Worm (Caenorhabditis elegans): ENCODE results near the gene fbxa-32.
"Not testable (repeated sequence)": the region's sequence is repeated elsewhere in the genome, so short reads cannot be mapped to it uniquely, and the experiment has no call there.

Gene fbxa-32

DNA sequence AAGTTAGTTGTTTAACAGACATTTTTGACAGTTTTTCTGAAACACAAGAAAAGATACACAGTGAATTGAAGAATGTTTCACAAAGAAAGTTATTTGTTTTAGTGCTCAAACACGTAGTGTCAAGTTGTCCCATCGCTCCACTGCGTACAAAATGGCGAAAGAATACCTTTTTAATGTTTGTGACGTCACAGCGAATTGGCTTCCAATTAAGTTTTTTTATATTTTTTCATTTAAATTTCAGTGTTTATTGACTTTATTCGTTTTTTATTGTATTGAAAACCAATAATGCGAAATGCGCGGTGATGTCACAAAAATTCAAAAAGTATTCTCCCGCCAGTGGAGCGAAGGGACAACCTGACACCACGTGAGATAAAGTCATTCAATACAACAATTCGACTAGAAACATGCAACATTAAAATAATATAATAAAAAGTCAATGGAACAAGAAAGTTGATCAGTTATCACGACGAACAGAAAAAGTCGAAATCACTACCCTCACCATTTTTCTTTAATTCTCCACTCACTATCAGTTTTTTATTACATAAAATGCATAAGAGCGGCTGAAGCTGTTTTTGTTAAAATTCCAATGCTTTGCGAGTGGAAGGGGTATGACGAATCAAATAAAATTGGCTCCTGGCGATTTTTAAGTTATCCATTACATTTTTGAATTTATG is 4.7 kb upstream of the fbxa-32 start, which contains the start of gene fbxa-29:
fbxa-29 (minus strand) TSS at position 51 of the 674 bp plus-strand sequence.
- no peak for TF ChIP-seq unc-62 (GFP tag; optimal IDR thresholded peaks at IDR 0.05)

DNA sequence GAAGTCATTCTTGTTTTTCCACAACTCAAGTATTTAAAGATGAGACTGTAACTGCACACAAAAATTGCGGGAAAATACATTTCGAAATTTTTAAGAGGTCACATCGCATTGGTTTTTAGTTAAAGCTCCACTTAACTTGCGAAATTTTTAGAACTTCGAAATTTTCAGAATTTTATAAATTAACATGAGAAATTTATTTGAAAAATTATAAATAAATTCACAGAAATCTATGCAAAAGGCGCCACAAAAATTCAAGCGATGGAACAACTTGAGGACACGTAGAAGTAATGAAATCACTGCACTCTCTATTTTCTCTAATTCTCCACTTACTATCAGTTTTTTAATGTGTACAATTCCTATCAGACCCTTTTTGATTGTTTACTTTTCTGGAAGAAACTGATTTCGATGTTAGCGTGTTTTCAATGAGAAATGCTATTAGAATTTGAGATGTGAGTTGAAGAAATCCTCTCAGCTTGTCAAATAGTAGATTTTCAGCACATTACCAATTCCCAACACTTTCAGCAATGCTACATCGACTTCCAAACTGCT is 2.4 kb upstream of the fbxa-32 start, which contains the start of gene fbxa-31:
fbxa-31 (minus strand) TSS at position 51 of the 549 bp plus-strand sequence.
- TF ChIP-seq unc-62 (GFP tag; optimal IDR thresholded peaks at IDR 0.05): no peak

DNA sequence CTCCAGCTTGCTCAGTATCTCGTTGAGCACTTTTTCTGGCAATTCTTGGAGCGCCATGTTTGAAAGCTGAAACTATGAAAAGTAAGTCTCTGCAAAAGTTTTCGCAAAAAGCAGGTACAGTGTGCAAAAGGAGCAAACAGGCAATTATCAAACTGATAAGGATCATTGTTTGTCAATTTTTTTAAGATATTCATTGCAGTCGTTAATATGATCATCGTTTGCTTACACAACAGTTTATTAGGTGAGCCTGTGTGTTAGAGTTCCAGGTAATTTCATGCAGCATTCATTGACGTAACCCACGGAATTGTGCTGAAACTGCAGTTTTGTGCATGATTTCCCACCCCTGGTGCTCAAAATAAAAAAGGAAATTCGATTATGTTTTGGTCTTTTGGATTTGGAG is 2.3 kb downstream of the fbxa-32 start, which contains the start of gene fbxa-151:
fbxa-151 (minus strand) TSS at position 101 of the 400 bp plus-strand sequence.
- not testable (repeated sequence) for TF ChIP-seq unc-62 (GFP tag; optimal IDR thresholded peaks at IDR 0.05)

DNA sequence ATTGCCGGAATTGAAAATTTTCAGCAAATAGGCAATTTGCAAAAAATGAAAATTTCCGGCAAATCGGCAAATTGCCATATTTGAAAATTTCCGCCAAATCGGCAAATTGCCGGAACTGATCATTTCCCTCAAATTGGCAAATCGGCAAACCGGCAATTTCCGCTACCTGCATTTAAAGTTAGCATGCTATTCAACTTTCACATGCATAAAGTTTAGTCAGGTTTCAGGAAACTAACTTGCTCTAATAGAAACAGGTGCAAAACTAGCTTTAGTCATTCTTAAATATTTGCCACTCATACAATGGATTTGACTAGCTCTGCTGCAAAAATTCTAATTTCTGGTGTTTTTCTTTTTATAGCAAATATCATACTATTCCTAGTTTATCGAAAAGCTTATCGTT is 5.4 kb downstream of the fbxa-32 start, which contains the start of gene srz-9:
srz-9 (plus strand) TSS at position 301 of the 400 bp plus-strand sequence.
- not testable (repeated sequence) for TF ChIP-seq unc-62 (GFP tag; optimal IDR thresholded peaks at IDR 0.05)

DNA sequence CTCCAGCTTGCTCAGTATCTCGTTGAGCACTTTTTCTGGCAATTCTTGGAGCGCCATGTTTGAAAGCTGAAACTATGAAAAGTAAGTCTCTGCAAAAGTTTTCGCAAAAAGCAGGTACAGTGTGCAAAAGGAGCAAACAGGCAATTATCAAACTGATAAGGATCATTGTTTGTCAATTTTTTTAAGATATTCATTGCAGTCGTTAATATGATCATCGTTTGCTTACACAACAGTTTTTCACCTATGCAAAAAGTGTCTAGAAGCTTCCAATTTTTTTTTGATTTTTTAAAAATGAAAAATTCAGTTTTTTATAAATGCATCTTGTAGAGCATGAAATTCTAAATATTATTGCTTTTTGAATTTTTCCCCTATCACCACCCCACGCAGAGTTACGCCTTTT is 10.7 kb downstream of the fbxa-32 start, which contains the start of gene fbxa-78:
fbxa-78 (minus strand) TSS at position 101 of the 400 bp plus-strand sequence.
- TF ChIP-seq unc-62 (GFP tag; optimal IDR thresholded peaks at IDR 0.05): not testable (repeated sequence)

DNA sequence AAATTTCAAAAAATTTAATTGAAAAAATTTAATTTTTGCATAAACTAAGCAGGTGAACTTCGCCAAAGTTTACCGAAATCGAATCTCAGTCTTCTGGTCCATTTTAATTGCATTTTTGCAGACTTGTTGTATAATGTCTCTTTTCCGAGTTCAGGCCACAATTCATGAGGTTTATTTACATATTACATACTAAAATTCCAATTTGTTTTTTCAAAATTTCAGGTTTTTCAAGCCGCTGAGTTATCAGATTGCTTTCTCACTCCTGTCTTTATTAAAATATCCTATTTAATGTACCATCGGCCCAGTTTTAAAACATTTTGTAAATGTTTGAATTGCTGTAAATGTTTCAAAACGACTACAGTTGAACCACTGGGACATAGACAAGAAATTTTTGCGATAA is 12.5 kb downstream of the fbxa-32 start, which contains the start of gene fbxa-208:
fbxa-208 (plus strand) TSS at position 301 of the 400 bp plus-strand sequence.
- not testable (repeated sequence) for TF ChIP-seq unc-62 (GFP tag; optimal IDR thresholded peaks at IDR 0.05)

DNA sequence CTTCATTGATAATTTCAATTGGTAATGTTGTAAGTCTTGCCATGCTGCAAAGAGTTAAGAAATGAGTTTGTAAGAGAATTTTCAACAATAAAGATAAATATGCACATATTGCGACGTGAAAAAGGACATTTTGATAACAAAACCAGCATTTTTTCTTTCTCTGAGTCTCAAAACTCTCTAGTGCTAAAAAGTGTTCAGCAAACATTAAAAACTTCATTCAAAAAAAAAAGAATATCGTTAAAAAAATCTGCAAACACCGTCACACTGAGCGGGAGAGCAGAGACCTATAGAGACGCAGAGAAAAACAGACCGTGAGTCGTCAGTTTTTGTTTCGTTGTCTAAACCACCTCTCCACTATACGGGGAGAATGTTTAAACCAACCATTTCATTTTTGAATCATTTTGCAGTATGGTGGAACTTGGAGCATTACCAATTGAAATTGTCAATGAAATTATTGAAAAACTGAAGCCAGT is 19.9 kb downstream of the fbxa-32 start, which contains the start of the genes fbxa-76 and fbxa-77:
fbxa-76 (minus strand) TSS at position 51 of the 473 bp plus-strand sequence.
fbxa-77 (plus strand) TSS at position 365 of the 473 bp plus-strand sequence.
- TF ChIP-seq unc-62 (GFP tag; optimal IDR thresholded peaks at IDR 0.05): no peak

DNA sequence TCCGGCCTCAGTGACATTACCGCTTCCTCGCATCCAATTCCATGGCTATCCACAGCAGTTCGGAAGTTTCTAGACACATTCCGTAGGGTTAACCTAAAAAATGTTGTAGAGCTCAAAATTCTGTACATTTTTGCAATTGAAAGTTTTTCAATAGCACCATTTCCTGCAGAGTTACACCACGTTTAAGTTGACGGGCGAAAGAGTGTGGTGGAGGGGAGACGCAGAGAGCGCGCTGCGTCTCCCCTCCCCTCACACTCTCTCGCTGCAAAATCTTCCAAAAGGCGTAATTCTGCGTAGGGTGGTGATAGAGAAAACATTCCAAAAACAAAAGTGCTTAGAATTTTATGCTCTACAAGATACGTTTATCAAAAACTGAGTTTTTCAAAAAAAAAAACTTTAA is 20.7 kb downstream of the fbxa-32 start:
- no peak for TF ChIP-seq unc-62 (GFP tag; optimal IDR thresholded peaks at IDR 0.05)

DNA sequence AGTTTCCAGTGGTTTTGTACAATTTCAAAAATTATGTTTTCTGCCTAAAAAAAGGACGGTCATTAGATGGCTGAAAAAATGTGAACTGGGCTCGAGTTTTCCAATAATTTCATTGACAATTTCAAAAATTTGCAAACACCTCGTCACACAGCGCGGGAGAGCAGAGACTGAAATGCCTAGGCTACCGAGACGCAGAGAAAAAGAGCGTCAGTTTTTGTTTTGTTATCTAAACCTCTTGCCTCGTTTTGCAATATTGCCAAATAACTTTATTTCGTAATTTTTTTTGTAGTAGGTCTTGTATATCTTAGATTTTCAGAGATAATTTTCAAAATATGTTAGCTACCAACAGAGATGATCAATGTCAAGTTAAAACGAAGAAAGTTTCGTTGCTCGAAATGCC is 25.9 kb downstream of the fbxa-32 start, which contains the start of gene fbxa-63:
fbxa-63 (plus strand) TSS at position 310 of the 400 bp plus-strand sequence.
- no peak for TF ChIP-seq unc-62 (GFP tag; optimal IDR thresholded peaks at IDR 0.05)

DNA sequence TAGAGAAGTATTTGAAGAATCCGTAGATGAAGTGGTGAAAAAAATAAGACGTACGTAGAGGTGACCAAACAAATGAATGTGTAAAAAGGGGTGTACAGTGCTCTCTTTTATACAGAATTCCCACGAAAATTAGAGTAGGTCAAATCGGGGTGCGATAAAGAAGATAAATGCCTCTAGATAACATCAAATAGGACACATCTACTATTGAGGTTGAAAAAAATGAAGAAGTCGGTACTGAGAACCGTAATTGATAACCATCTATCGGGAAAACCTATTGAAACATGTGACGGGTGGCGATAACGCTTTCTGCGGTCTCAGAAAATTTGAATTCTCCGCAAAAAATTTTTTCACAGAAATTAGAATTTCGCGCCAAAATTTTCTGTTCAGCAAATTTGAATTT is 30.4 kb downstream of the fbxa-32 start, which contains the start of gene fbxa-61:
fbxa-61 (plus strand) TSS at position 345 of the 400 bp plus-strand sequence.
- no peak for TF ChIP-seq unc-62 (GFP tag; optimal IDR thresholded peaks at IDR 0.05)

DNA sequence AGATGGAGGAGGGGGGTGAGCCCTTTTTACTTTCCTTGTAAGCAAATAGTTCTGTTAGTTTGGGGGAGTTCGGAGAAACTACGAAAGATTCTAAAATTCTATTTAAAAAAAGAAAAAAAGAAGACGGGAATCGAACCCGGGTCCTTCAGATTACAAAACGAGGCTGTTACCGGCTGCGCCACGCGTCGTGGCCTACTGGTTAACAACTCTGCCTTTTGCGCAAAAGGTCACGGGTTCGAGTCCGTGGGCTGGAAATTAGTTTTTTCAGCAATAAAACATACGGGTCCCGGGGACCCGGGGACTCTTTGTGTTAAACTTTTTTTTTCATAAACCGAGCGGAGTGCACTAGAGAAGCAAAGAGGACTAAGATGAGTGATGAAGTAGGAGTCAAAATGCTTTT is 37.9 kb downstream of the fbxa-32 start:
- TF ChIP-seq unc-62 (GFP tag; optimal IDR thresholded peaks at IDR 0.05): no peak

DNA sequence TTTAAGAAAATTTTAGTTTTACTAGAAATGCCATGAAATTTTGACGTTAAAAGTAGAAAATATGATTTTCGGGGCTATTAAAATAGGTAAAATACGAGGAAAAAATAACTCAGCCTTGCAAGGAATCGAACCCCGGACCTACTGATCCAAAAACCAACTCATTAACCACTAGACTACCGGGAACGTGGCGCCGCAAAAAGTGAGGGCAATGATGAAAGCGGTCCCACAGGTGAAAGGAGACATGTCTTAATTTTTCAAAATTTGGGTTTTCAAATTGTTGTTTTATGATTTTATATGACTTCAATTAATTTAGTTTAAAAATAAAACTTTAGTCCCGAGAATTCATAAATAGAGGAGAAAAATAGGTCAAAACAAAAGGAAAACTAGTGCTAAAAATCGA is 38.4 kb downstream of the fbxa-32 start:
- TF ChIP-seq unc-62 (GFP tag; optimal IDR thresholded peaks at IDR 0.05): no peak

DNA sequence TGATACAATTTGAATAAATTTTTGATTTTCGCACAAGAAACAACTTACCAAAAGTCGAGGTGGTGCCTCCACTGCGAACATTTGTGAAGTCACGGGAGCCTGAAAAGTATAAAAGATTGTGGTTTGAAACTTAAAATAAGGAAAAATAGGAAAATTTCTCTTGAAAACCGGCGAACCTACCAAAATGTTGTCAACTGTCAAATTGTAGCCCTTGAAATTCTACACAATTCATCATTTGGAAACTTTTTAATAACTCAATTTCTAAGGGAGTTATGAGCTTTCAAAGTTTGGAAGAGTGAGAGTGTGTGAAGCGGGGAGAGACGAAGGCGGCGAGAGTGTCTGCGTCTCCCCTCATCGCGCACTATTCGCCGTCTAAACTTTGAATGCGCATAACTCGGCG is 38.9 kb downstream of the fbxa-32 start, which contains the start of gene pes-4:
pes-4 (minus strand) TSS at position 101 of the 400 bp plus-strand sequence.
- TF ChIP-seq unc-62 (GFP tag; optimal IDR thresholded peaks at IDR 0.05): no peak

DNA sequence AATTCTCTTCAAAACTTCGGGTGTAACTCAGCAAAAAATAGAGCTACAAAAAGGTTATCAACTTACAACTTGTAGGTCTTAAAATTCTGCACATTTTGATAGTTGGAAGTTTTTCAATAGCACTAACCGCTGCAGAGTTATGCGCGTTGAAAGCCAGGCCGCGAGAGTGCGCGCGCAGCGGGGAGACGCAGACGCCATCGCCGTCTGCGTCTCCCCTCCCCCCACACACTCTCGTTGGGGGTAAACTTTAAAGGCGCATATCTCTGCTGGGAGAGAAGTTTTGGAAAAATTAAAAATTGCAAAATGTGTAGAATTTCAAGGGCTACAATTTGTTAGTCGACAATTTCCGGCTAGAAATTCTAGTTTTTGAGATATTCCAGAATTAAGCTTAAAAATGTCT is 39.5 kb downstream of the fbxa-32 start:
- TF ChIP-seq unc-62 (GFP tag; optimal IDR thresholded peaks at IDR 0.05): no peak

DNA sequence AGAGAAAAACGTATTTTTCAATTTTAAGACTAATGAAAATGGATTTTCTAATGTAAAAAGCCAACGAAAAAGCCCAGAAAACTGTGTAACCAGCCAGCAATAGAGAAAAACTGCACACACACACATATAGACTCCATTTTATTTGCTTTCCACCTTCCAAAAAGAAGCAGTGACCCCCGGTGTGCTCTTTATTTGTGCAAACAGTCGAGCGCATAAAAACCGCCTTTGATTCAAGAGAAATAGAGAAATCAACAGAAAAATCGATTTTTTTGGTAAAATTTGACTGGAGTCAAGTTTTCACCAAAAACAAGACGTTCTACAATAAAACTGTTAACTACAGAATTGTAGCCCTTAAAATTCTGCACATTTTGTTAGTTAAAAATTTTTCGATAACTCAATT is 40.5 kb downstream of the fbxa-32 start:
- TF ChIP-seq unc-62 (GFP tag; optimal IDR thresholded peaks at IDR 0.05): no peak

DNA sequence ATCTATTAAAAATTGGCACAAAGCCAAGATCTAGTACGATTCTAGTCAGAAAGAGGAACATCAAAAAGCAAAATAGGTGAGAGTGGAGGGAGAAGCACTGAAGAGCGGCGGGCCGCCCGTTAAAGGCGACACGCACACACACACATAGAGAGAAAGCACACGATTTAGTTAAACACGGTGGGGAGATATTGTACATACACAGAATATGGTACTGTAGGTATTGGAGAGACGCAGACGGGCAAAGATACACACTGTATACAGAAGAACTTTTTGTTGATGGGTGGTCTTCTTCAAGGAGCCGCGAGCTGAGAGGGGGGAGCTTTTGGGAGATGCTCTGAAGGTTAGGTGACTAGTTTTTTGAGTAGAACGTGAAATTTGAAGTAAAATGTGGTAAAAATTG is 42.8 kb downstream of the fbxa-32 start:
- no peak for TF ChIP-seq unc-62 (GFP tag; optimal IDR thresholded peaks at IDR 0.05)

All from whole organism, dauer.